Worm (Caenorhabditis elegans) whole organism, L4 larva: ENCODE data around the gene W07G4.7.

Experiments
- F10B5.3 ChIP-seq: sonication (generic microtip); optimal IDR thresholded peaks from 2 replicates; lab custom pipeline; 2016; ENCODE audit warnings: mild to moderate bottlenecking, missing genetic modification characterization, missing compliant biosample characterization
- F26F4.8 ChIP-seq: fragments of 200-800 bp; sonication (Bioruptor generic); conservative IDR thresholded peaks from 2 replicates; pipeline ENCODE4 v1.3.6; 2022; ENCODE audit warnings: missing genetic modification characterization, missing compliant biosample characterization
- F37D6.2 ChIP-seq: sonication (generic microtip); optimal IDR thresholded peaks from 2 replicates; lab custom pipeline; 2016; ENCODE audit warnings: mild to moderate bottlenecking, missing genetic modification characterization, missing compliant biosample characterization
- F44E2.7 ChIP-seq: fragments of 200-800 bp; sonication (Bioruptor generic); IDR thresholded peaks from 2 replicates; pipeline ENCODE4 v2.1.2; 2022; ENCODE audit warnings: missing genetic modification characterization, missing compliant biosample characterization
- T20F7.1 ChIP-seq: fragments of 200-800 bp; sonication (Bioruptor generic); optimal IDR thresholded peaks from 2 replicates; lab custom pipeline; 2018; ENCODE audit warnings: mild to moderate bottlenecking, missing genetic modification characterization, missing compliant biosample characterization
- T26A8.4 ChIP-seq: fragments of 200-800 bp; sonication (Bioruptor generic); IDR thresholded peaks from 2 replicates; pipeline ENCODE4 v1.3.6; 2022; ENCODE audit warnings: missing genetic modification characterization, missing compliant biosample characterization
- Y48G9A.11 ChIP-seq: fragments of 200-800 bp; sonication (Bioruptor generic); IDR thresholded peaks from 2 replicates; pipeline ENCODE4 v1.3.6; 2022; ENCODE audit warnings: missing genetic modification reagents, missing genetic modification characterization, missing compliant biosample characterization
- Y5F2A.4 ChIP-seq: fragments of 200-800 bp; sonication (Bioruptor generic); optimal IDR thresholded peaks from 2 replicates; lab custom pipeline; 2018; ENCODE audit warnings: mild to moderate bottlenecking, missing genetic modification characterization, missing compliant biosample characterization
- Y75B8A.6 ChIP-seq: fragments of 200-800 bp; sonication (Bioruptor generic); IDR thresholded peaks from 2 replicates; pipeline ENCODE4 v1.3.6; 2022; ENCODE audit warnings: missing genetic modification reagents, missing genetic modification characterization, missing compliant biosample characterization
- ama-1 ChIP-seq: fragments of 150-350 bp; optimal IDR thresholded peaks from 2 replicates; lab custom pipeline; 2014; ENCODE audit warnings: inconsistent platforms, mixed read lengths
- ceh-28 ChIP-seq: fragments of 150-350 bp; optimal IDR thresholded peaks from 2 replicates; lab custom pipeline; 2014; ENCODE audit warnings: missing biosample characterization, missing genetic modification reagents, missing genetic modification characterization
- ceh-44 ChIP-seq: fragments of 200-800 bp; sonication (Bioruptor generic); IDR thresholded peaks from 2 replicates; pipeline ENCODE4 v1.3.6; 2022; ENCODE audit warnings: missing genetic modification reagents, missing genetic modification characterization, missing compliant biosample characterization
- ceh-62 ChIP-seq: sonication (generic microtip); optimal IDR thresholded peaks from 2 replicates; lab custom pipeline; 2017; ENCODE audit warnings: missing biosample characterization, missing genetic modification characterization
- cey-2 ChIP-seq: sonication (generic microtip); optimal IDR thresholded peaks from 3 replicates; lab custom pipeline; 2017; ENCODE audit warnings: missing genetic modification characterization, mild to moderate bottlenecking, missing compliant biosample characterization, antibody characterized with exemption, borderline replicate concordance; ENCODE audit not compliant: insufficient read depth
- daf-19 ChIP-seq: fragments of 200-800 bp; sonication (Bioruptor generic); conservative IDR thresholded peaks from 2 replicates; pipeline ENCODE4 v1.3.6; 2022; ENCODE audit warnings: missing genetic modification characterization, missing compliant biosample characterization
- daf-8 ChIP-seq: fragments of 200-800 bp; sonication (Bioruptor generic); IDR thresholded peaks from 2 replicates; pipeline ENCODE4 v1.3.6; 2022; ENCODE audit warnings: missing genetic modification characterization, missing compliant biosample characterization
- dmd-6 ChIP-seq: fragments of 200-800 bp; sonication (Bioruptor generic); IDR thresholded peaks from 2 replicates; pipeline ENCODE4 v1.3.6; 2022; ENCODE audit warnings: missing genetic modification reagents, missing genetic modification characterization, missing compliant biosample characterization
- dmd-8 ChIP-seq: fragments of 200-800 bp; sonication (Bioruptor generic); IDR thresholded peaks from 2 replicates; pipeline ENCODE4 v1.3.6; 2022; ENCODE audit warnings: missing genetic modification characterization, missing compliant biosample characterization
- gei-8 ChIP-seq: fragments of 200-800 bp; sonication (Bioruptor generic); optimal IDR thresholded peaks from 2 replicates; lab custom pipeline; 2018; ENCODE audit warnings: mild to moderate bottlenecking, missing genetic modification characterization, missing compliant biosample characterization
- hlh-30 ChIP-seq: sonication (generic microtip); optimal IDR thresholded peaks from 2 replicates; lab custom pipeline; 2017; ENCODE audit warnings: antibody characterized with exemption, mild to moderate bottlenecking, missing genetic modification characterization, missing compliant biosample characterization; ENCODE audit not compliant: insufficient read depth
- hmg-1.1 ChIP-seq: fragments of 200-800 bp; sonication (Bioruptor generic); IDR thresholded peaks from 2 replicates; pipeline ENCODE4 v1.3.6; 2022; ENCODE audit warnings: missing genetic modification reagents, missing genetic modification characterization, missing compliant biosample characterization
- jun-1 ChIP-seq: fragments of 150-350 bp; optimal IDR thresholded peaks from 2 replicates; lab custom pipeline; 2014; ENCODE audit warnings: missing biosample characterization, missing genetic modification reagents, missing genetic modification characterization
- lin-29 ChIP-seq: fragments of 200-800 bp; sonication (Bioruptor generic); IDR thresholded peaks from 2 replicates; pipeline ENCODE4 v1.3.6; 2022; ENCODE audit warnings: missing genetic modification reagents, missing genetic modification characterization, missing compliant biosample characterization
- lin-39 ChIP-seq: fragments of 150-350 bp; optimal IDR thresholded peaks from 2 replicates; lab custom pipeline; 2014; ENCODE audit warnings: missing biosample characterization, missing genetic modification reagents, missing genetic modification characterization
- lir-3 ChIP-seq: sonication (generic microtip); optimal IDR thresholded peaks from 2 replicates; lab custom pipeline; 2016; ENCODE audit warnings: mild to moderate bottlenecking, missing genetic modification characterization, missing compliant biosample characterization
- lsy-2 ChIP-seq, 2 experiments: fragments of 150-350 bp in 1 of 2; sonication (generic microtip) in 1 of 2; optimal IDR thresholded peaks; 2 replicates each; lab custom pipeline; 2014 to 2017; ENCODE audit warnings: missing biosample characterization in 2 of 2, missing genetic modification characterization in 2 of 2
- madf-9 ChIP-seq: fragments of 200-800 bp; sonication (Bioruptor generic); conservative IDR thresholded peaks from 2 replicates; pipeline ENCODE4 v1.3.6; 2022; ENCODE audit warnings: missing genetic modification reagents, missing genetic modification characterization, missing compliant biosample characterization
- mdl-1 ChIP-seq, 2 experiments: fragments of 150-350 bp in 1 of 2; sonication (generic microtip) in 1 of 2; optimal IDR thresholded peaks; 2 replicates each; lab custom pipeline; 2014 to 2017; ENCODE audit warnings: missing biosample characterization in 2 of 2, missing genetic modification characterization in 2 of 2
- mxl-2 ChIP-seq: fragments of 200-800 bp; sonication (Bioruptor generic); conservative IDR thresholded peaks from 2 replicates; pipeline ENCODE4 v1.3.6; 2022; ENCODE audit warnings: missing genetic modification reagents, missing genetic modification characterization, missing compliant biosample characterization
- nhr-102 ChIP-seq: sonication (generic microtip); optimal IDR thresholded peaks from 2 replicates; lab custom pipeline; 2016; ENCODE audit warnings: mild to moderate bottlenecking, missing genetic modification characterization, moderate library complexity, missing compliant biosample characterization
- nhr-111 ChIP-seq: fragments of 200-800 bp; sonication (Bioruptor generic); optimal IDR thresholded peaks from 2 replicates; lab custom pipeline; 2018; ENCODE audit warnings: mild to moderate bottlenecking, missing genetic modification characterization, missing compliant biosample characterization
- nhr-237 ChIP-seq: sonication (generic microtip); optimal IDR thresholded peaks from 2 replicates; lab custom pipeline; 2017; ENCODE audit warnings: missing biosample characterization, missing genetic modification characterization
- nhr-25 ChIP-seq: sonication (generic microtip); optimal IDR thresholded peaks from 2 replicates; lab custom pipeline; 2017; ENCODE audit warnings: missing genetic modification characterization, mild to moderate bottlenecking, missing compliant biosample characterization, antibody characterized with exemption, moderate library complexity, borderline replicate concordance; ENCODE audit not compliant: insufficient read depth
- nhr-41 ChIP-seq: fragments of 200-800 bp; sonication (Bioruptor generic); IDR thresholded peaks from 2 replicates; pipeline ENCODE4 v1.3.6; 2022; ENCODE audit warnings: missing genetic modification reagents, missing genetic modification characterization, missing compliant biosample characterization
- nhr-42 ChIP-seq: fragments of 200-800 bp; sonication (Bioruptor generic); IDR thresholded peaks from 2 replicates; pipeline ENCODE4 v1.3.6; 2022; ENCODE audit warnings: missing genetic modification characterization, missing compliant biosample characterization
- nhr-48 ChIP-seq: sonication (generic microtip); optimal IDR thresholded peaks from 2 replicates; lab custom pipeline; 2016; ENCODE audit warnings: mild to moderate bottlenecking, missing genetic modification characterization, missing compliant biosample characterization
- nhr-6 ChIP-seq: fragments of 150-350 bp; optimal IDR thresholded peaks from 2 replicates; lab custom pipeline; 2014; ENCODE audit warnings: missing biosample characterization, missing genetic modification characterization
- nhr-77 ChIP-seq: fragments of 150-350 bp; optimal IDR thresholded peaks from 2 replicates; lab custom pipeline; 2014; ENCODE audit warnings: missing biosample characterization, missing genetic modification characterization
- pha-4 ChIP-seq, 2 experiments: fragments of 150-350 bp in 1 of 2; fragments of 200-800 bp in 1 of 2; sonication (Bioruptor generic) in 1 of 2; IDR thresholded peaks in 1 of 2; optimal IDR thresholded peaks in 1 of 2; 2 replicates each; pipeline versions ENCODE4 v1.3.6 to Lab custom; 2014 to 2022; ENCODE audit warnings: missing genetic modification characterization in 2 of 2, missing genetic modification reagents in 2 of 2, missing biosample characterization in 1 of 2, missing compliant biosample characterization in 1 of 2
- php-3 ChIP-seq: fragments of 200-800 bp; sonication (Bioruptor generic); IDR thresholded peaks from 2 replicates; pipeline ENCODE4 v1.3.6; 2022; ENCODE audit warnings: missing genetic modification reagents, missing genetic modification characterization, missing compliant biosample characterization
- pqm-1 ChIP-seq: sonication (generic microtip); optimal IDR thresholded peaks from 2 replicates; lab custom pipeline; 2017; ENCODE audit warnings: missing biosample characterization, missing genetic modification characterization
- rbr-2 ChIP-seq: sonication (generic microtip); optimal IDR thresholded peaks from 2 replicates; lab custom pipeline; 2016; ENCODE audit warnings: missing genotype, missing genetic modification characterization, missing compliant biosample characterization
- spr-1 ChIP-seq: sonication (generic microtip); optimal IDR thresholded peaks from 2 replicates; lab custom pipeline; 2016; ENCODE audit warnings: mild to moderate bottlenecking, missing genetic modification characterization, missing compliant biosample characterization
- spr-3 ChIP-seq: fragments of 200-800 bp; sonication (Bioruptor generic); optimal IDR thresholded peaks from 2 replicates; lab custom pipeline; 2018; ENCODE audit warnings: mild to moderate bottlenecking, missing genetic modification characterization, missing compliant biosample characterization
- tag-97 ChIP-seq: fragments of 200-800 bp; sonication (Bioruptor generic); IDR thresholded peaks from 2 replicates; pipeline ENCODE4 v1.3.6; 2022; ENCODE audit warnings: missing genetic modification characterization, missing compliant biosample characterization
- unc-39 ChIP-seq: sonication (generic microtip); optimal IDR thresholded peaks from 2 replicates; lab custom pipeline; 2017; ENCODE audit warnings: missing biosample characterization, missing genetic modification characterization
- zag-1 ChIP-seq: fragments of 150-350 bp; optimal IDR thresholded peaks from 2 replicates; lab custom pipeline; 2014; ENCODE audit warnings: missing biosample characterization, missing genetic modification characterization
- zfp-3 ChIP-seq: fragments of 200-800 bp; sonication (Bioruptor generic); conservative IDR thresholded peaks from 2 replicates; pipeline ENCODE4 v1.3.6; 2022; ENCODE audit warnings: missing genetic modification reagents, missing genetic modification characterization, missing compliant biosample characterization
- zip-11 ChIP-seq: fragments of 200-800 bp; sonication (Bioruptor generic); IDR thresholded peaks from 2 replicates; pipeline ENCODE4 v1.3.6; 2022; ENCODE audit warnings: missing genetic modification characterization, missing compliant biosample characterization
- zip-2 ChIP-seq: fragments of 150-350 bp; optimal IDR thresholded peaks from 2 replicates; lab custom pipeline; 2014; ENCODE audit warnings: missing biosample characterization, missing genetic modification characterization

The W07G4.7 gene

ce11 chrV:13003378-13003777 is 31.1 kb downstream of the W07G4.7 start (continued):
- TF ChIP-seq zip-2 (tag; lab: Kevin White, UChicago) (peak; percentile 53), mxl-2 (GFP tag; lab: Robert Waterston, UW) (0 out of 2 replicates have a peak, but pooled peaks have one; percentile 48), nhr-237 (tag; lab: Kevin White, UChicago) (no peak), nhr-42 (GFP tag; lab: Robert Waterston, UW) (0 out of 2 replicates have a peak, but pooled peaks have one; percentile 48), spr-3 (GFP tag; lab: Kevin White, UChicago) (peak; percentile 86), Y48G9A.11 (GFP tag; lab: Robert Waterston, UW) (no peak), ama-1 (no peak), T20F7.1 (GFP tag; lab: Kevin White, UChicago) (no peak), nhr-48 (peak; percentile 68), spr-1 (tag; lab: Kevin White, UChicago) (peak; percentile 72), zag-1 (tag; lab: Kevin White, UChicago) (no peak), dmd-6 (GFP tag; lab: Robert Waterston, UW) (peak; percentile 65), nhr-77 (tag; lab: Kevin White, UChicago) (peak; percentile 63), daf-19 (GFP tag; lab: Robert Waterston, UW) (peak; percentile 94), mdl-1 (tag; optimal IDR thresholded peaks at IDR 0.05; lab: Kevin White, UChicago) (peak in 1 of 2 experiments; percentile 68), lir-3 (tag; lab: Kevin White, UChicago) (peak; percentile 14), jun-1 (tag; lab: Kevin White, UChicago) (no peak), nhr-25 (tag; lab: Kevin White, UChicago) (no peak), F44E2.7 (GFP tag; lab: Robert Waterston, UW) (0 out of 2 replicates have a peak, but pooled peaks have one; percentile 61), cey-2 (tag; lab: Kevin White, UChicago) (no peak), hlh-30 (tag; lab: Kevin White, UChicago) (peak; percentile 56), hmg-1.1 (GFP tag; lab: Robert Waterston, UW) (peak; percentile 94), F37D6.2 (tag; lab: Kevin White, UChicago) (peak; percentile 52), Y5F2A.4 (GFP tag; lab: Kevin White, UChicago) (peak; percentile 69), ceh-44 (GFP tag; lab: Robert Waterston, UW) (peak; percentile 77; the same call in 1 of the 2 replicates), madf-9 (peak; percentile 53; the same call in 1 of the 2 replicates), unc-39 (tag; lab: Kevin White, UChicago) (no peak), ceh-62 (no peak), nhr-41 (peak; percentile 89), tag-97 (GFP tag; lab: Robert Waterston, UW) (no peak), nhr-6 (tag; lab: Kevin White, UChicago) (peak; percentile 61), lin-29 (GFP tag; lab: Robert Waterston, UW) (no peak), T26A8.4 (GFP tag; lab: Robert Waterston, UW) (peak; percentile 88), F10B5.3 (tag; lab: Kevin White, UChicago) (peak; percentile 65), lin-39 (tag; lab: Kevin White, UChicago) (no peak), dmd-8 (peak; percentile 95), Y75B8A.6 (0 out of 2 replicates have a peak, but pooled peaks have one; percentile 65), rbr-2 (tag; lab: Kevin White, UChicago) (peak; percentile 68), zip-11 (GFP tag; lab: Robert Waterston, UW) (peak; percentile 80; the same call in 1 of the 2 replicates), nhr-111 (GFP tag; lab: Kevin White, UChicago) (peak; percentile 66), F26F4.8 (0 out of 2 replicates have a peak, but pooled peaks have one; percentile 55), php-3 (GFP tag; lab: Robert Waterston, UW) (peak; percentile 50), nhr-102 (tag; lab: Kevin White, UChicago) (peak; percentile 71), gei-8 (GFP tag; lab: Kevin White, UChicago) (peak; percentile 62), zfp-3 (GFP tag; lab: Robert Waterston, UW) (0 out of 2 replicates have a peak, but pooled peaks have one; percentile 39), ceh-28 (tag; lab: Kevin White, UChicago) (no peak), pqm-1 (tag; lab: Kevin White, UChicago) (no peak), lsy-2 (tag; optimal IDR thresholded peaks at IDR 0.05; lab: Kevin White, UChicago) (no peak), pha-4 (GFP tag; IDR thresholded peaks at IDR 0.05; lab: Robert Waterston, UW) (peak; percentile 92), pha-4 (tag; optimal IDR thresholded peaks at IDR 0.05; lab: Kevin White, UChicago) (no peak), daf-8 (no peak)
